Worm (Caenorhabditis elegans): ENCODE measurements around the gene fbxb-39.
"Not testable (repeated sequence)": the region's sequence is repeated elsewhere in the genome, so short reads cannot be mapped to it uniquely, and the experiment has no call there.

ce11 chrII:1024684-1025083, 15.7 kb downstream of the fbxb-39 start, which contains the start of gene btb-11:
- not testable (repeated sequence) for TF ChIP-seq unc-62 (GFP tag; optimal IDR thresholded peaks at IDR 0.05); ceh-82 (tag; optimal IDR thresholded peaks at IDR 0.05); fos-1 (tag; optimal IDR thresholded peaks at IDR 0.05); zag-1 (tag; optimal IDR thresholded peaks at IDR 0.05); mep-1 (tag; optimal IDR thresholded peaks at IDR 0.05); ces-1 (GFP tag; optimal IDR thresholded peaks at IDR 0.05); nhr-90 (tag; optimal IDR thresholded peaks at IDR 0.05; ENCODE audit: poor library complexity); egl-27 (tag; optimal IDR thresholded peaks at IDR 0.05); unc-86 (tag; optimal IDR thresholded peaks at IDR 0.05); nhr-76 (tag; optimal IDR thresholded peaks at IDR 0.05); dsc-1 (tag; optimal IDR thresholded peaks at IDR 0.05); tbx-2 (tag; optimal IDR thresholded peaks at IDR 0.05)
